Fruit fly (Drosophila melanogaster) whole organism, adult: ENCODE data around the gene CG31807.

Source experiments
- CG11617 ChIP-seq: fragments of 200-800 bp; sonication (Bioruptor generic); optimal IDR thresholded peaks from 2 replicates; lab custom pipeline; 2017; ENCODE audit warnings: mild to moderate bottlenecking, missing biosample characterization, missing genetic modification reagents, missing genetic modification characterization
- CG12768 ChIP-seq: fragments of 200-800 bp; sonication (Bioruptor generic); optimal IDR thresholded peaks from 2 replicates; lab custom pipeline; 2017; ENCODE audit warnings: missing biosample characterization, missing genetic modification characterization, mild to moderate bottlenecking, moderate library complexity, missing genetic modification reagents
- CG14711 ChIP-seq: fragments of 200-800 bp; sonication (Bioruptor generic); optimal IDR thresholded peaks from 2 replicates; lab custom pipeline; 2018; ENCODE audit warnings: missing biosample characterization, mild to moderate bottlenecking, missing genetic modification characterization, moderate library complexity
- CG1620 ChIP-seq: fragments of 200-800 bp; sonication (Bioruptor generic); optimal IDR thresholded peaks from 2 replicates; lab custom pipeline; 2016; ENCODE audit warnings: missing biosample characterization, missing genetic modification characterization
- CG33017 ChIP-seq: fragments of 200-800 bp; sonication (Bioruptor generic); optimal IDR thresholded peaks from 2 replicates; lab custom pipeline; 2018; ENCODE audit warnings: missing biosample characterization, mild to moderate bottlenecking, missing genetic modification characterization, moderate library complexity
- CG5204 ChIP-seq: fragments of 200-800 bp; sonication (Bioruptor generic); optimal IDR thresholded peaks from 2 replicates; lab custom pipeline; 2016; ENCODE audit warnings: missing biosample characterization, missing genetic modification characterization
- CG7045 ChIP-seq: fragments of 200-800 bp; sonication (Bioruptor generic); optimal IDR thresholded peaks from 2 replicates; lab custom pipeline; 2017; ENCODE audit warnings: missing biosample characterization, mild to moderate bottlenecking, missing genetic modification characterization
- CG7101 ChIP-seq: fragments of 200-800 bp; sonication (Bioruptor generic); optimal IDR thresholded peaks from 2 replicates; lab custom pipeline; 2018; ENCODE audit warnings: missing biosample characterization, mild to moderate bottlenecking, missing genetic modification characterization, moderate library complexity
- Clk ChIP-seq: fragments of 200-800 bp; sonication (Bioruptor generic); optimal IDR thresholded peaks from 2 replicates; lab custom pipeline; 2017; ENCODE audit warnings: missing biosample characterization, missing genetic modification characterization
- Crg-1 ChIP-seq: fragments of 200-800 bp; sonication (Bioruptor generic); optimal IDR thresholded peaks from 2 replicates; lab custom pipeline; 2016; ENCODE audit warnings: missing biosample characterization, missing genetic modification characterization
- Hr96 ChIP-seq: fragments of 200-800 bp; sonication (Bioruptor generic); optimal IDR thresholded peaks from 2 replicates; lab custom pipeline; 2016; ENCODE audit warnings: missing biosample characterization, missing genetic modification characterization
- Mnt ChIP-seq: fragments of 200-800 bp; sonication (Bioruptor generic); optimal IDR thresholded peaks from 2 replicates; lab custom pipeline; 2016; ENCODE audit warnings: missing biosample characterization, mild to moderate bottlenecking, missing genetic modification characterization
- bab1 ChIP-seq: fragments of 200-800 bp; sonication (Bioruptor generic); optimal IDR thresholded peaks from 3 replicates; lab custom pipeline; 2019; ENCODE audit warnings: missing biosample characterization, mild to moderate bottlenecking, missing genetic modification characterization, moderate library complexity
- cic ChIP-seq: fragments of 200-800 bp; sonication (Bioruptor generic); optimal IDR thresholded peaks from 2 replicates; lab custom pipeline; 2017; ENCODE audit warnings: missing biosample characterization, mild to moderate bottlenecking, missing genetic modification characterization, moderate library complexity
- cnc ChIP-seq, 2 experiments: fragments of >200 bp; optimal IDR thresholded peaks; 2 replicates each; lab custom pipeline; 2017
- kay ChIP-seq: fragments of 200-800 bp; sonication (Bioruptor generic); peaks from one replicate; lab custom pipeline; 2016; ENCODE audit warnings: missing biosample characterization, missing genetic modification characterization, borderline replicate concordance
- ovo ChIP-seq: fragments of 200-800 bp; sonication (Bioruptor generic); optimal IDR thresholded peaks from 2 replicates; lab custom pipeline; 2016; ENCODE audit warnings: missing biosample characterization, missing genetic modification characterization
- pad ChIP-seq: fragments of 200-800 bp; sonication (Bioruptor generic); optimal IDR thresholded peaks from 3 replicates; lab custom pipeline; 2017; ENCODE audit warnings: missing biosample characterization, missing genetic modification characterization, mild to moderate bottlenecking, moderate library complexity, missing genetic modification reagents
- tj ChIP-seq: fragments of 200-800 bp; sonication (Bioruptor generic); optimal IDR thresholded peaks from 3 replicates; lab custom pipeline; 2017; ENCODE audit warnings: missing biosample characterization, mild to moderate bottlenecking, missing genetic modification characterization, moderate library complexity
- toe ChIP-seq: fragments of 200-800 bp; sonication (Bioruptor generic); optimal IDR thresholded peaks from 2 replicates; lab custom pipeline; 2016; ENCODE audit warnings: missing biosample characterization, missing genetic modification characterization

The CG31807 gene

DNA sequence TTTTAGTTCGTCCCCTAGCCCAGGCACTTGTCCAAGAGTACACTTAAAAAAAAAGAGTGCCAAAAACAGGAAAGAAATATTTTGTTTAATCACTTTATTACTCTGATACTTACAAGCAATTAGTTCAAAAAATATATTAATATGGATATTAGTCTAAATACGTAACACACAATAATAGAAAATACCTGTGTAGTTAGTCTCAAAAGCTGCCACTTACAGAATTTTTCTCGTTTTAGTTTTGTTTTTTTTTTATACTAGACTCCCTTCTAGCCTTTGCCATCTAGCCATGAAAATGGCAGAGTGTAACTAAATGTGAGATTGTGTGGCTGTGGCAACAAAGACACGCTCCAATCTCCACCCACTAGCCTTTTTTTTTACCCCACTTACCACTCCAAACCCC is 4.1 kb upstream of the CG31807 start:
- TF ChIP-seq tj (GFP tag; lab: Kevin White, UChicago), result no peak
- TF ChIP-seq CG12768 (GFP tag; lab: Kevin White, UChicago), result no peak
- TF ChIP-seq CG14711 (tag; lab: Kevin White, UChicago), result no peak
- no peak for TF ChIP-seq CG7045 (GFP tag; lab: Kevin White, UChicago)
- no peak for TF ChIP-seq toe (GFP tag; lab: Kevin White, UChicago)
- TF ChIP-seq pad (GFP tag; lab: Kevin White, UChicago), result no peak
- no peak for TF ChIP-seq CG5204
- TF ChIP-seq Crg-1, result no peak
- TF ChIP-seq bab1 (GFP tag; lab: Kevin White, UChicago), result no peak

DNA sequence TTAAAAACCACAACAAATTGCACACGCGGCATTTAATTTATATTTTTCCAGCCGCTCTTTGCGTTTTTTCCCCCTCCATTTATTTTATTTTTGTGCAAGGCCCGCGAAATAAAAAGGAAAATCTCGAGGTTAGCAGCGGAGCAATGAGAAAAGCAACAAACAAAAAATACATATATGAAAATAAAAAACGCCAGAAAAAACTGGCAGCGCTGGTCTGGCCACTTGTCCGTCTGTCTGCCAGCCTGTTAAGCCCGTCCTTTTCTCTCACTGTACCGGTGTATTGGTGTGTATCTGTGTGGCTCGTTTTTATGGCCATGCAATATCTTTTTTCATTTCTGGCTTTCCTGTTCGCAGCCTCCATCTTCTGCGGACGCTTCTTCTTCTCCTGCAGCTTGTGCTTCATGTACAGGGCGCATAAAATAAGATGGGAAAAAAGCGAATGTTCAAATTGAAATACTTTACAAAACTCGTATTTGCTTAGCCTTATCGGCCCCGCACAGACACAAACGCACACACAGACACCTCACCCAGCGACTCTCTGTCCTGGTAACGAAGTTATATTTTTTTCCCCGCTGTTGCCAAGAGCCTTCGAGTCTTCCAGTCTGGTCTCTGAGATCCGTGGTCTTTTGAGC is 2.7 kb upstream of the CG31807 start:
- TF ChIP-seq tj (GFP tag; lab: Kevin White, UChicago) (peak; percentile 96), Clk (no peak)

DNA sequence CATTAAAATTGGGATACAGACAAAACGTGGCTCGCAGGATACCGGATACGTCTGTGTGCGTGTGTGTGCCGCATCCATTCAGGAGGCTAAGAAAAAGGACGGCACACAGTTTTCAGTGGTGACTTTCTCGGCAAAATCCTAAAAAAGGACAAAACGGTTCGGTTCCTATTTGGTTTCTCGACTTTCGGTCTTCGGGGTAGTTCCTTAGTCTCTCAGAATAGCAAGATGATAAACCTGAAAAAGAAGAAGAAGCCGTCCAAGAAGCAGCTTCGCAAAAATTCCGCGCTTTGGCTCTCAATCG is 1.8 kb upstream of the CG31807 start:
- TF ChIP-seq CG1620 (GFP tag; lab: Kevin White, UChicago) (no peak), Crg-1 (no peak), pad (GFP tag; lab: Kevin White, UChicago) (no peak), Clk (no peak), kay (GFP tag; lab: Kevin White, UChicago) (no peak), bab1 (GFP tag; lab: Kevin White, UChicago) (no peak), cnc (optimal IDR thresholded peaks at IDR 0.05; lab: Kevin White, UChicago) (no peak), toe (GFP tag; lab: Kevin White, UChicago) (no peak), ovo (GFP tag; lab: Kevin White, UChicago) (no peak), Hr96 (GFP tag; lab: Kevin White, UChicago) (no peak), CG7045 (GFP tag; lab: Kevin White, UChicago) (no peak), cic (GFP tag; lab: Kevin White, UChicago) (no peak), CG12768 (GFP tag; lab: Kevin White, UChicago) (no peak), CG33017 (tag; lab: Kevin White, UChicago) (no peak), CG5204 (no peak), CG7101 (tag; lab: Kevin White, UChicago) (no peak), CG11617 (GFP tag; lab: Kevin White, UChicago) (no peak), CG14711 (tag; lab: Kevin White, UChicago) (no peak), Mnt (GFP tag; lab: Kevin White, UChicago) (no peak)

DNA sequence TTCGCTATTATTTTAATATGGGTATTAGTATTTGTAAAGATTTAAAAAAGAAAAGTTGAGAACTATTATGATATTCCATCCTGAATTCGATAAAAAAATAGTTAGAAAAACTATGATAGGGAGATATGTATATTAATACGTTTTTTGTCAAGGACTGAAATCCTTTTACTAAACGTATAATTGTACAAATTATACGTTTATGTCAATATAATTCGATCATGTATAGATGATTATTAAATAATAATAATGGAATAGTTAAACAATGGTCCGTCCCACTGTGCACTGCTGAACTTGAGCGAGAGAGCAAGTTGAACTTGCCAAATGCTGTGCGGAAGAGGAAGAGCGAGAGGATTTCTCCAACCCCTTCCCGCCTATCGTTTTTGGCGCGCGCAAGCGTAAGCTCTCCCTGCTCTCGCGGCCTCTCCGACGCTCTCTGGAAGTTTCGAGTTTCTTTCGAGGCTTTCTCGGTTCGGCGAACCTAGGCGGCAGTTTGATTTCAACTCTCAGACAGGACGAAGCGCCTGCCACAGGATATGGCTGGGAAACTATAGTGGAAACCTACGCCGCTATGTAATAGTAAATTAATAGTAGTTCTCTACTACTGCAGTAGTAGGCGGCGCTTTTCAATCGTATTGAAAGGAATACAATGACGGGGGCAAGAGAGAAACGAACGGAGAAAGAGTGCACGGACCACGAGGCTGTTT is 1.3 kb upstream of the CG31807 start:
- TF ChIP-seq CG7045 (GFP tag; lab: Kevin White, UChicago), result no peak
- no peak for TF ChIP-seq CG1620 (GFP tag; lab: Kevin White, UChicago)
- TF ChIP-seq cic (GFP tag; lab: Kevin White, UChicago), result peak; percentile 25
- peak; percentile 40 for TF ChIP-seq CG7101 (tag; lab: Kevin White, UChicago)
- TF ChIP-seq Clk, result no peak
- peak; percentile 38 for TF ChIP-seq bab1 (GFP tag; lab: Kevin White, UChicago)
- peak; percentile 10 for TF ChIP-seq CG11617 (GFP tag; lab: Kevin White, UChicago)
- no peak for TF ChIP-seq ovo (GFP tag; lab: Kevin White, UChicago)
- no peak for TF ChIP-seq Hr96 (GFP tag; lab: Kevin White, UChicago)
- no peak for TF ChIP-seq Crg-1
- peak; percentile 28 for TF ChIP-seq kay (GFP tag; lab: Kevin White, UChicago)
- no peak for TF ChIP-seq toe (GFP tag; lab: Kevin White, UChicago)
- TF ChIP-seq tj (GFP tag; lab: Kevin White, UChicago), result peak; percentile 2
- TF ChIP-seq CG12768 (GFP tag; lab: Kevin White, UChicago), result no peak
- peak; percentile 4 for TF ChIP-seq pad (GFP tag; lab: Kevin White, UChicago)
- no peak for TF ChIP-seq CG33017 (tag; lab: Kevin White, UChicago)
- TF ChIP-seq cnc (optimal IDR thresholded peaks at IDR 0.05; lab: Kevin White, UChicago), result no peak
- no peak for TF ChIP-seq Mnt (GFP tag; lab: Kevin White, UChicago)
- peak; percentile 39 for TF ChIP-seq CG14711 (tag; lab: Kevin White, UChicago)
- no peak for TF ChIP-seq CG5204

DNA sequence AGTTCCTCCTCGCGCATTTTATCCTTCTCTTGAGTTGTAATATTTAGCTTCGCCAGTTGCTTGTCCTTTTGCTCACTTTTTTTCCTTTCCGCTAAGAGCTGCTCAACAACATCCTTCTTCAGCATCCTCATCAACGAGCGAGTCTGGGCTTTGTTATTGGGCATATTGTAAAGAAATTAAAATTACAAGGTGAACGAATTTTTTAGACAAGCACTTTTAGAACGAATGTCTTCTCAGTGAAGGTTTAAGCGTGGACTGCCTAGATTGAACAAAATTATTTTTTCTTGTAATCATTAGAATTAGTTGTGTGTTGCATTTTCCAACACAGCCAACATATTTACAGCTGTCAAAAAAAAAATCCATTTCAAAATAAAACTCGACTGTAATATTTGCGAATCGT is 1.6 kb downstream of the CG31807 start, which contains the start of gene CG33552:
Gene CG33552 (plus strand): TSS at position 301 of the 400 bp plus-strand sequence.
- TF ChIP-seq CG7101 (tag; lab: Kevin White, UChicago) (no peak), CG11617 (GFP tag; lab: Kevin White, UChicago) (no peak), CG1620 (GFP tag; lab: Kevin White, UChicago) (no peak), Mnt (GFP tag; lab: Kevin White, UChicago) (no peak), toe (GFP tag; lab: Kevin White, UChicago) (no peak), kay (GFP tag; lab: Kevin White, UChicago) (no peak), CG7045 (GFP tag; lab: Kevin White, UChicago) (no peak), ovo (GFP tag; lab: Kevin White, UChicago) (no peak), cic (GFP tag; lab: Kevin White, UChicago) (no peak)
